Fruit fly (Drosophila melanogaster) whole organism, embryonic: ENCODE data around the gene NANS.

Experiments used
- CG11560 ChIP-seq: fragments of 200-800 bp; sonication (Bioruptor generic); IDR thresholded peaks from 3 replicates; pipeline ENCODE4 v1.3.6; 2022; ENCODE audit warnings: missing biosample characterization, missing genetic modification characterization
- CG11723 ChIP-seq: fragments of 200-800 bp; sonication (Bioruptor generic); optimal IDR thresholded peaks from 2 replicates; lab custom pipeline; 2017; ENCODE audit warnings: missing biosample characterization, mild to moderate bottlenecking, missing genetic modification characterization
- CG14014 ChIP-seq: fragments of 200-800 bp; sonication (Bioruptor generic); IDR thresholded peaks from 2 replicates; pipeline ENCODE4 v1.3.6; 2022; ENCODE audit warnings: missing biosample characterization, missing genetic modification characterization
- CG14441 ChIP-seq: fragments of 200-800 bp; sonication (Bioruptor generic); IDR thresholded peaks from 2 replicates; pipeline ENCODE4 v1.3.6; 2022; ENCODE audit warnings: missing biosample characterization, missing genetic modification characterization
- CG15479 ChIP-seq: fragments of 200-800 bp; sonication (Bioruptor generic); optimal IDR thresholded peaks from 3 replicates; lab custom pipeline; 2019; ENCODE audit warnings: missing biosample characterization, mild to moderate bottlenecking, missing genetic modification characterization, moderate library complexity
- CG16863 ChIP-seq: fragments of 200-800 bp; sonication (Bioruptor generic); optimal IDR thresholded peaks from 3 replicates; lab custom pipeline; 2016; ENCODE audit warnings: missing biosample characterization, missing genetic modification characterization
- CG17361 ChIP-seq: fragments of 200-800 bp; sonication (Bioruptor generic); IDR thresholded peaks from 3 replicates; pipeline ENCODE4 v1.3.6; 2022; ENCODE audit warnings: missing biosample characterization, missing genetic modification characterization
- CG1792 ChIP-seq: fragments of 200-800 bp; sonication (Bioruptor generic); optimal IDR thresholded peaks from 2 replicates; lab custom pipeline; 2016; ENCODE audit warnings: missing biosample characterization, missing genetic modification characterization
- CG18262 ChIP-seq: fragments of 200-800 bp; optimal IDR thresholded peaks from 3 replicates; lab custom pipeline; 2019; ENCODE audit warnings: missing biosample characterization, mild to moderate bottlenecking, missing genetic modification characterization, moderate library complexity
- CG2202 ChIP-seq: fragments of 200-800 bp; sonication (Bioruptor generic); optimal IDR thresholded peaks from 2 replicates; lab custom pipeline; 2018; ENCODE audit warnings: missing biosample characterization, mild to moderate bottlenecking, missing genetic modification characterization
- CG30020 ChIP-seq: fragments of 200-800 bp; optimal IDR thresholded peaks from 2 replicates; lab custom pipeline; 2019; ENCODE audit warnings: missing biosample characterization, mild to moderate bottlenecking, missing genetic modification characterization, moderate library complexity
- CG34376 ChIP-seq: fragments of 200-800 bp; sonication (Bioruptor generic); optimal IDR thresholded peaks from 2 replicates; lab custom pipeline; 2018; ENCODE audit warnings: missing biosample characterization, mild to moderate bottlenecking, missing genetic modification characterization
- CG4360 ChIP-seq: fragments of 200-800 bp; sonication (Bioruptor generic); IDR thresholded peaks from 2 replicates; pipeline ENCODE4 v1.3.6; 2022; ENCODE audit warnings: missing biosample characterization, missing genetic modification characterization
- CG4730 ChIP-seq: fragments of 200-800 bp; sonication (Bioruptor generic); IDR thresholded peaks from 2 replicates; pipeline ENCODE4 v1.3.6; 2022; ENCODE audit warnings: missing biosample characterization, missing genetic modification characterization
- CG5245 ChIP-seq: fragments of 200-800 bp; sonication (Bioruptor generic); optimal IDR thresholded peaks from 3 replicates; lab custom pipeline; 2016; ENCODE audit warnings: missing biosample characterization, missing genetic modification characterization
- CG6689 ChIP-seq: fragments of 200-800 bp; sonication (Bioruptor generic); IDR thresholded peaks from 2 replicates; pipeline ENCODE4 v1.3.6; 2022; ENCODE audit warnings: missing biosample characterization, missing genetic modification characterization
- CG6813 ChIP-seq: fragments of 200-800 bp; sonication (Bioruptor generic); optimal IDR thresholded peaks from 2 replicates; lab custom pipeline; 2017; ENCODE audit warnings: missing biosample characterization, missing genetic modification characterization, mild to moderate bottlenecking, moderate library complexity, missing genetic modification reagents
- CG7786 ChIP-seq: fragments of 200-800 bp; sonication (Bioruptor generic); optimal IDR thresholded peaks from 2 replicates; lab custom pipeline; 2016; ENCODE audit warnings: missing biosample characterization, missing genetic modification characterization
- CG7928 ChIP-seq: fragments of 200-800 bp; sonication (Bioruptor generic); optimal IDR thresholded peaks from 2 replicates; lab custom pipeline; 2017; ENCODE audit warnings: missing biosample characterization, mild to moderate bottlenecking, missing genetic modification characterization
- CG8359 ChIP-seq: fragments of 200-800 bp; sonication (Bioruptor generic); optimal IDR thresholded peaks from 2 replicates; lab custom pipeline; 2017; ENCODE audit warnings: missing biosample characterization, mild to moderate bottlenecking, missing genetic modification characterization, borderline replicate concordance
- CG9215 ChIP-seq: fragments of 200-800 bp; sonication (Bioruptor generic); IDR thresholded peaks from 2 replicates; pipeline ENCODE4 v1.3.6; 2022; ENCODE audit warnings: missing biosample characterization, missing genetic modification characterization
- Chrac-16 ChIP-seq: fragments of 200-800 bp; sonication (Bioruptor generic); optimal IDR thresholded peaks from 3 replicates; lab custom pipeline; 2016; ENCODE audit warnings: missing biosample characterization, missing genetic modification characterization
- D19B ChIP-seq: fragments of 200-800 bp; sonication (Bioruptor generic); optimal IDR thresholded peaks from 2 replicates; lab custom pipeline; 2017; ENCODE audit warnings: missing biosample characterization, mild to moderate bottlenecking, missing genetic modification characterization
- Deaf1 ChIP-seq: fragments of 200-800 bp; optimal IDR thresholded peaks from 3 replicates; lab custom pipeline; 2019; ENCODE audit warnings: missing biosample characterization, mild to moderate bottlenecking, missing genetic modification characterization, moderate library complexity
- H15 ChIP-seq: fragments of 200-800 bp; sonication (Bioruptor generic); IDR thresholded peaks from 3 replicates; pipeline ENCODE4 v1.3.6; 2022; ENCODE audit warnings: missing biosample characterization, missing genetic modification characterization
- HLHmδ ChIP-seq: fragments of 200-800 bp; sonication (Bioruptor generic); optimal IDR thresholded peaks from 2 replicates; lab custom pipeline; 2018; ENCODE audit warnings: missing biosample characterization, mild to moderate bottlenecking, missing genetic modification characterization, moderate library complexity
- Mes4 ChIP-seq: fragments of 200-800 bp; sonication (Bioruptor generic); optimal IDR thresholded peaks from 2 replicates; lab custom pipeline; 2016; ENCODE audit warnings: missing biosample characterization, missing genetic modification characterization
- NC2α ChIP-seq: fragments of 200-800 bp; sonication (Bioruptor generic); optimal IDR thresholded peaks from 2 replicates; lab custom pipeline; 2016; ENCODE audit warnings: missing biosample characterization, missing genetic modification characterization
- PHDP ChIP-seq: fragments of 200-800 bp; sonication (Bioruptor generic); optimal IDR thresholded peaks from 3 replicates; lab custom pipeline; 2018; ENCODE audit warnings: missing biosample characterization, mild to moderate bottlenecking, missing genetic modification characterization, moderate library complexity
- Rfx ChIP-seq: fragments of 200-800 bp; sonication (Bioruptor generic); IDR thresholded peaks from 2 replicates; pipeline ENCODE4 v1.3.6; 2022; ENCODE audit warnings: missing biosample characterization, missing genetic modification characterization
- Spps ChIP-seq: fragments of 200-800 bp; sonication (Bioruptor generic); optimal IDR thresholded peaks from 2 replicates; lab custom pipeline; 2018; ENCODE audit warnings: missing biosample characterization, mild to moderate bottlenecking, missing genetic modification characterization
- Sry-β ChIP-seq: fragments of 200-800 bp; sonication (Bioruptor generic); optimal IDR thresholded peaks from 2 replicates; lab custom pipeline; 2018; ENCODE audit warnings: missing biosample characterization, mild to moderate bottlenecking, missing genetic modification characterization, moderate library complexity
- al ChIP-seq: fragments of 200-800 bp; sonication (Bioruptor generic); IDR thresholded peaks from 2 replicates; pipeline ENCODE4 v1.3.6; 2022; ENCODE audit warnings: missing biosample characterization, missing genetic modification characterization
- ap ChIP-seq: fragments of 200-800 bp; sonication (Bioruptor generic); IDR thresholded peaks from 2 replicates; pipeline ENCODE4 v1.3.6; 2022; ENCODE audit warnings: missing biosample characterization, missing genetic modification characterization
- az2 ChIP-seq: fragments of 200-800 bp; sonication (Bioruptor generic); optimal IDR thresholded peaks from 3 replicates; lab custom pipeline; 2016; ENCODE audit warnings: missing biosample characterization, missing genetic modification characterization
- croc ChIP-seq: fragments of 200-800 bp; sonication (Bioruptor generic); conservative IDR thresholded peaks from 3 replicates; pipeline ENCODE4 v1.3.6; 2022; ENCODE audit warnings: missing biosample characterization, missing genetic modification characterization
- emc ChIP-seq: fragments of 200-800 bp; sonication (Bioruptor generic); optimal IDR thresholded peaks from 2 replicates; lab custom pipeline; 2016; ENCODE audit warnings: missing biosample characterization, missing genetic modification characterization
- hth ChIP-seq: fragments of >200 bp; optimal IDR thresholded peaks from 2 replicates; lab custom pipeline; 2017; ENCODE audit warnings: inconsistent platforms
- lab ChIP-seq: fragments of 200-800 bp; sonication (Bioruptor generic); optimal IDR thresholded peaks from 3 replicates; lab custom pipeline; 2017; ENCODE audit warnings: missing biosample characterization, missing genetic modification characterization, mild to moderate bottlenecking, moderate library complexity, missing genetic modification reagents
- lilli ChIP-seq: fragments of 200-800 bp; sonication (Bioruptor generic); optimal IDR thresholded peaks from 3 replicates; lab custom pipeline; 2016; ENCODE audit warnings: missing biosample characterization, missing genetic modification characterization
- luna ChIP-seq: fragments of 200-800 bp; sonication (Bioruptor generic); optimal IDR thresholded peaks from 2 replicates; lab custom pipeline; 2016; ENCODE audit warnings: missing biosample characterization, missing genetic modification characterization
- odd ChIP-seq: fragments of 200-800 bp; sonication (Bioruptor generic); optimal IDR thresholded peaks from 2 replicates; lab custom pipeline; 2017; ENCODE audit warnings: missing biosample characterization, mild to moderate bottlenecking, missing genetic modification characterization
- pho ChIP-seq: fragments of 200-800 bp; sonication (Bioruptor generic); optimal IDR thresholded peaks from 2 replicates; lab custom pipeline; 2016; ENCODE audit warnings: missing biosample characterization, missing genetic modification characterization
- pnt ChIP-seq: fragments of 200-800 bp; sonication (Bioruptor generic); optimal IDR thresholded peaks from 3 replicates; lab custom pipeline; 2016; ENCODE audit warnings: missing biosample characterization, missing genetic modification characterization
- sug ChIP-seq: fragments of 200-800 bp; optimal IDR thresholded peaks from 2 replicates; lab custom pipeline; 2019; ENCODE audit warnings: missing biosample characterization, mild to moderate bottlenecking, missing genetic modification characterization, moderate library complexity
- tup ChIP-seq: fragments of 200-800 bp; sonication (Bioruptor generic); optimal IDR thresholded peaks from 2 replicates; lab custom pipeline; 2016; ENCODE audit warnings: missing biosample characterization, mild to moderate bottlenecking, missing genetic modification characterization, moderate library complexity
- tx ChIP-seq: fragments of 200-800 bp; sonication (Bioruptor generic); optimal IDR thresholded peaks from 2 replicates; lab custom pipeline; 2016; ENCODE audit warnings: missing biosample characterization, missing genetic modification characterization
- zen2 ChIP-seq: fragments of 200-800 bp; sonication (Bioruptor generic); IDR thresholded peaks from 3 replicates; pipeline ENCODE4 v1.3.6; 2022; ENCODE audit warnings: missing biosample characterization, missing genetic modification characterization; ENCODE audit not compliant: partially characterized antibody
- zf30C ChIP-seq: fragments of 200-800 bp; sonication (Bioruptor generic); optimal IDR thresholded peaks from 3 replicates; lab custom pipeline; 2018; ENCODE audit warnings: missing biosample characterization, mild to moderate bottlenecking, missing genetic modification characterization

NANS gene

DNA sequence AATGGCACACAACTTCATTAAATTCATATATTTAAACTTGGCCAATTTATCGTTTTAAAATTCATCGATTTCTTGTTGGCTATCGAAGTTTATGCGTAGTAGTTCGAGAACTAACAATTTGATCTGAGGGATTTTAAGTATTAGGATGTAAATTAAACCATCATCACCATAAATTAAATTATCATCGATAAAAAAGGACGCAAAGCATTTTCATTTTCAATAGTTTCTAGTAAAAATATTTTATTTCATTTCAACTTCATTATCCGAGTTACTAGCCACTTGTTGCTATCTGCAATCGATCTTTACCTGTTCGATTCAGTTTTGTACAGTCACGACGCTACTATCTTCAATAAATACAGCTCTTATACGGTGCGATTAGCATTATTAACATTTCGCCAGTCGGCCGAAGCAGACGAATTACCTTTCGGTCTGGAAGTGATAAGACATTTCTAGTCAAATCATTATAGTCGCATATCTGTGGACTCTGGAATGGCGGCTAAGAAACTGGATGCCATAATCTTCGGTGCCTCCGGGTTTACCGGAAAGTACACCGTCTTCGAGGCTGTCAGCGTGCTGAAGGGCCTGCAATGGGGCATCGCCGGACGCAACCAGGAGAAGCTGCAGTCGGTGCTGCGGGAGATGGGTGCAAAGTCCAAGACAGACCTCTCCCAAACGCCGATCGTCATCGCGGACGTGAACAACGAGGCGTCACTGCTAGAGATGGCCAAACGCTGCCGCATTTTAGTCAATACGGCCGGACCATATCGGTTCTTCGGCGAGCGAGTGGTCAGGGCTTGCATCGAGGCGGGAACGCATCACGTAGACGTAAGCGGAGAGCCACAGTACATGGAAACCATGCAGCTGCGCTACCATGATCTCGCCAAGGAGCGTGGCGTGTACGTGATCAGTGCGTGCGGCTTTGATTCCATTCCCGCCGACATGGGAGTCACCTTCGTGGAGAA, 19.9 kb upstream of the NANS start, which contains the start of gene CG5167 (continued):
- TF ChIP-seq CG14014 (GFP tag; lab: Robert Waterston, UW) (no peak), zf30C (GFP tag; lab: Kevin White, UChicago) (no peak), CG8359 (GFP tag; lab: Kevin White, UChicago) (no peak), CG6689 (GFP tag; lab: Robert Waterston, UW) (no peak), CG7786 (GFP tag; lab: Kevin White, UChicago) (no peak), Rfx (GFP tag; lab: Robert Waterston, UW) (no peak), odd (GFP tag; lab: Kevin White, UChicago) (peak; percentile 3), zen2 (GFP tag; lab: Robert Waterston, UW) (no peak), Deaf1 (tag; lab: Kevin White, UChicago) (peak; percentile 50), emc (no peak), HLHmδ (GFP tag; lab: Kevin White, UChicago) (no peak), CG16863 (no peak), CG17361 (GFP tag; lab: Robert Waterston, UW) (peak; percentile 38; the same call in 1 of the 3 replicates), CG18262 (tag; lab: Kevin White, UChicago) (peak; percentile 58), lab (GFP tag; lab: Kevin White, UChicago) (peak; percentile 54), CG14441 (GFP tag; lab: Robert Waterston, UW) (no peak), PHDP (tag; lab: Kevin White, UChicago) (peak; percentile 66), ap (GFP tag; lab: Robert Waterston, UW) (no peak), CG1792 (GFP tag; lab: Kevin White, UChicago) (no peak), pho (GFP tag; lab: Kevin White, UChicago) (peak; percentile 18), CG5245 (GFP tag; lab: Kevin White, UChicago) (no peak), CG4730 (GFP tag; lab: Robert Waterston, UW) (peak; percentile 8; the same call in 1 of the 2 replicates), pnt (GFP tag; lab: Kevin White, UChicago) (no peak), CG11560 (tag; lab: Robert Waterston, UW) (no peak), sug (tag; lab: Kevin White, UChicago) (peak; percentile 36), lilli (GFP tag; lab: Kevin White, UChicago) (peak; percentile 45), CG15479 (GFP tag; lab: Kevin White, UChicago) (no peak), CG30020 (tag; lab: Kevin White, UChicago) (peak; percentile 5), luna (GFP tag; lab: Kevin White, UChicago) (peak; percentile 22), croc (GFP tag; lab: Robert Waterston, UW) (no peak), H15 (GFP tag; lab: Robert Waterston, UW) (no peak), CG9215 (GFP tag; lab: Robert Waterston, UW) (no peak), CG4360 (GFP tag; lab: Robert Waterston, UW) (no peak), Sry-β (GFP tag; lab: Kevin White, UChicago) (no peak), CG11723 (GFP tag; lab: Kevin White, UChicago) (no peak), al (no peak), CG6813 (no peak), tup (GFP tag; lab: Kevin White, UChicago) (no peak), NC2α (GFP tag; lab: Kevin White, UChicago) (no peak), CG34376 (GFP tag; lab: Kevin White, UChicago) (peak; percentile 76), tx (GFP tag; lab: Kevin White, UChicago) (no peak), Spps (no peak), CG7928 (GFP tag; lab: Kevin White, UChicago) (no peak), az2 (GFP tag; lab: Kevin White, UChicago) (peak; percentile 37), Chrac-16 (GFP tag; lab: Kevin White, UChicago) (peak; percentile 35), hth (lab: Kevin White, UChicago) (no peak), D19B (GFP tag; lab: Kevin White, UChicago) (peak; percentile 21), Mes4 (GFP tag; lab: Kevin White, UChicago) (no peak), CG2202 (tag; lab: Kevin White, UChicago) (peak; percentile 7)
